Worm (Caenorhabditis elegans): ENCODE data around the gene hip-1.

hip-1 gene

ce11 chrIII:13630708-13631107, 8.4 kb upstream of the hip-1 start, which contains the start of gene arrd-17:
Gene arrd-17, minus strand, starts transcription at chrIII:13630808.
- TF ChIP-seq lin-13 (GFP tag; optimal IDR thresholded peaks at IDR 0.05) (no peak), mab-5 (tag; optimal IDR thresholded peaks at IDR 0.05) (no peak), sma-3 (GFP tag; optimal IDR thresholded peaks at IDR 0.05) (no peak), lsy-2 (tag; optimal IDR thresholded peaks at IDR 0.05) (no peak), nhr-237 (tag; optimal IDR thresholded peaks at IDR 0.05) (no peak), snpc-4 (tag; optimal IDR thresholded peaks at IDR 0.05) (no peak), dmd-4 (tag; optimal IDR thresholded peaks at IDR 0.05) (no peak), aly-2 (tag; optimal IDR thresholded peaks at IDR 0.05) (no peak), zag-1 (tag; optimal IDR thresholded peaks at IDR 0.05) (no peak), elt-3 (tag; optimal IDR thresholded peaks at IDR 0.05) (no peak), sma-9 (GFP tag; optimal IDR thresholded peaks at IDR 0.05) (no peak), sma-9 (tag; optimal IDR thresholded peaks at IDR 0.05) (no peak), peb-1 (tag; optimal IDR thresholded peaks at IDR 0.05) (no peak)

ce11 chrIII:13626692-13627091, 4.4 kb upstream of the hip-1 start, which contains the start of gene T12D8.5:
Gene T12D8.5, minus strand, starts transcription at chrIII:13626786.
- no peak for TF ChIP-seq nhr-6 (tag; optimal IDR thresholded peaks at IDR 0.05)
- TF ChIP-seq nhr-21 (tag; optimal IDR thresholded peaks at IDR 0.05) = no peak
- TF ChIP-seq ceh-16 (tag; optimal IDR thresholded peaks at IDR 0.05) = no peak
- peak; percentile 34 for TF ChIP-seq sma-9 (GFP tag; optimal IDR thresholded peaks at IDR 0.05)
- no peak for TF ChIP-seq sma-9 (tag; optimal IDR thresholded peaks at IDR 0.05)
- peak; percentile 67 for TF ChIP-seq crh-2 (tag; optimal IDR thresholded peaks at IDR 0.05)
- no peak for TF ChIP-seq mbf-1 (tag; optimal IDR thresholded peaks at IDR 0.05)
- no peak for TF ChIP-seq nhr-237 (tag; optimal IDR thresholded peaks at IDR 0.05)
- no peak for TF ChIP-seq skn-1 (tag; optimal IDR thresholded peaks at IDR 0.05)
- TF ChIP-seq F13H6.1 (tag; optimal IDR thresholded peaks at IDR 0.05) = peak; percentile 22
- no peak for TF ChIP-seq sma-3 (GFP tag; optimal IDR thresholded peaks at IDR 0.05)
- peak; percentile 39 for TF ChIP-seq gmeb-1 (tag; optimal IDR thresholded peaks at IDR 0.05)
- TF ChIP-seq fos-1 (tag; optimal IDR thresholded peaks at IDR 0.05) = peak; percentile 62
- no peak for TF ChIP-seq ztf-4 (tag; optimal IDR thresholded peaks at IDR 0.05)

ce11 chrIII:13625650-13626430, 3.5 kb upstream of the hip-1 start:
- TF ChIP-seq lin-13 (GFP tag; optimal IDR thresholded peaks at IDR 0.05) = peak; percentile 26
- TF ChIP-seq alr-1 (tag; optimal IDR thresholded peaks at IDR 0.05) = no peak

ce11 chrIII:13624226-13624625, 1.9 kb upstream of the hip-1 start, which contains the start of gene taf-9:
Gene taf-9, plus strand, starts transcription at chrIII:13624276.
- no peak for TF ChIP-seq ceh-16 (tag; optimal IDR thresholded peaks at IDR 0.05)
- no peak for TF ChIP-seq gmeb-1 (tag; optimal IDR thresholded peaks at IDR 0.05)
- TF ChIP-seq crh-2 (tag; optimal IDR thresholded peaks at IDR 0.05) = no peak
- no peak for TF ChIP-seq sma-9 (GFP tag; optimal IDR thresholded peaks at IDR 0.05)
- TF ChIP-seq sma-9 (tag; optimal IDR thresholded peaks at IDR 0.05) = no peak
- TF ChIP-seq ZK546.5 (tag; optimal IDR thresholded peaks at IDR 0.05) = no peak
- no peak for TF ChIP-seq elt-1 (tag; optimal IDR thresholded peaks at IDR 0.05)
- TF ChIP-seq nhr-11 (tag; optimal IDR thresholded peaks at IDR 0.05) = no peak
- TF ChIP-seq mab-5 (tag; optimal IDR thresholded peaks at IDR 0.05) = no peak
- no peak for TF ChIP-seq aly-2 (tag; optimal IDR thresholded peaks at IDR 0.05)
- TF ChIP-seq nhr-237 (tag; optimal IDR thresholded peaks at IDR 0.05) = no peak
- no peak for TF ChIP-seq snpc-4 (tag; optimal IDR thresholded peaks at IDR 0.05)
- TF ChIP-seq skn-1 (tag; optimal IDR thresholded peaks at IDR 0.05) = no peak
- TF ChIP-seq nhr-25 (tag; optimal IDR thresholded peaks at IDR 0.05) = no peak
- TF ChIP-seq egl-27 (tag; optimal IDR thresholded peaks at IDR 0.05) = no peak
- TF ChIP-seq nhr-77 (tag; optimal IDR thresholded peaks at IDR 0.05) = no peak
- TF ChIP-seq mbf-1 (tag; optimal IDR thresholded peaks at IDR 0.05) = no peak

ce11 chrIII:13623014-13623413, 722 bp upstream of the hip-1 start, which contains the start of gene mlc-5:
Gene mlc-5, plus strand, starts transcription at chrIII:13623314.
- TF ChIP-seq elt-3 (tag; optimal IDR thresholded peaks at IDR 0.05) = no peak
- TF ChIP-seq lsy-2 (tag; optimal IDR thresholded peaks at IDR 0.05) = no peak

ce11 chrIII:13621717-13622116, 575 bp downstream of the hip-1 start:
- no peak for TF ChIP-seq elt-3 (tag; optimal IDR thresholded peaks at IDR 0.05)
- TF ChIP-seq sma-3 (GFP tag; optimal IDR thresholded peaks at IDR 0.05) = no peak
- no peak for TF ChIP-seq mbf-1 (tag; optimal IDR thresholded peaks at IDR 0.05)
- no peak for TF ChIP-seq nhr-6 (tag; optimal IDR thresholded peaks at IDR 0.05)
- TF ChIP-seq nhr-25 (tag; optimal IDR thresholded peaks at IDR 0.05) = no peak
- no peak for TF ChIP-seq gmeb-1 (tag; optimal IDR thresholded peaks at IDR 0.05)
- no peak for TF ChIP-seq mdl-1 (tag; optimal IDR thresholded peaks at IDR 0.05)
- no peak for TF ChIP-seq C34F6.9 (tag; optimal IDR thresholded peaks at IDR 0.05)
